Worm (Caenorhabditis elegans) whole organism, L1 larva: ENCODE results near the gene amdh-1.

Experiments used
- ama-1 ChIP-seq: fragments of 150-350 bp; optimal IDR thresholded peaks from 2 replicates; lab custom pipeline; 2014
- elt-2 ChIP-seq: sonication (generic microtip); optimal IDR thresholded peaks from 2 replicates; lab custom pipeline; 2016; ENCODE audit warnings: missing genetic modification characterization, mild to moderate bottlenecking, inconsistent platforms, missing compliant biosample characterization, missing genetic modification reagents
- snpc-4 ChIP-seq: fragments of 150-350 bp; optimal IDR thresholded peaks from 2 replicates; lab custom pipeline; 2014; ENCODE audit warnings: missing biosample characterization, missing genetic modification characterization
- zag-1 ChIP-seq: fragments of 150-350 bp; optimal IDR thresholded peaks from 2 replicates; lab custom pipeline; 2014; ENCODE audit warnings: missing biosample characterization, missing genetic modification characterization

- no peak for TF ChIP-seq zag-1 (tag; lab: Kevin White, UChicago)
- peak; percentile 68 for TF ChIP-seq elt-2 (tag; lab: Kevin White, UChicago)
- TF ChIP-seq ama-1 (lab: Kevin White, UChicago) = no peak
- peak; percentile 72 for TF ChIP-seq snpc-4 (tag; lab: Kevin White, UChicago)
These were observed 28.5 kb downstream of the amdh-1 start, which contains the start of gene hmg-1.2 for ce11 chrIII:6280070-6280596.
